Worm (Caenorhabditis elegans): ENCODE data around the gene dnj-18.

DNA sequence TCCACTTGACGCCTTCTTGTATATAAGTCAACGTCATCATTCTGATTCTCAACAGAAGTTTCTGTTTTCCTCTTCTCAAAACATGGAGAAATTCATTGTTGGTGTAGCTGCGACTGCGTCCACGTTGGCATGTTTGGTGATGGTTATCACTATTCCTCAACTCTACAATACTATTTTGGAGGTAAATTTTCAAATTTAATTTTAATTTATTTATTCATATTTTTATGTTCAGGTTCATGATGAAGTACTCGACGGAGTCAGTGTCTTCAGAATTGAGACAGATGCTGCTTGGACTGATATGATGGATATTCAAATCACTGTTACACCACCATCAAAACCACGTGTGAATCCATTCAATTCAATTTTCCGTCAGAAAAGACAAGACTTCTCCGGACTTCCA lies 50.2 kb downstream of the dnj-18 start, which contains the start of gene col-89:
- TF ChIP-seq ztf-11 (tag; optimal IDR thresholded peaks at IDR 0.05) (no peak), ceh-43 (GFP tag; optimal IDR thresholded peaks at IDR 0.05) (no peak), nhr-237 (tag; optimal IDR thresholded peaks at IDR 0.05) (no peak), unc-120 (tag; optimal IDR thresholded peaks at IDR 0.05; ENCODE audit: poor library complexity, severe bottlenecking) (no peak), nhr-28 (tag; optimal IDR thresholded peaks at IDR 0.05) (no peak), drap-1 (GFP tag; optimal IDR thresholded peaks at IDR 0.05) (no peak), lin-13 (tag; optimal IDR thresholded peaks at IDR 0.05) (no peak), elt-1 (tag; optimal IDR thresholded peaks at IDR 0.05; ENCODE audit: borderline replicate concordance, insufficient read depth) (no peak), pha-4 (tag; optimal IDR thresholded peaks at IDR 0.05) (no peak), ces-1 (GFP tag; optimal IDR thresholded peaks at IDR 0.05) (no peak), unc-39 (tag; optimal IDR thresholded peaks at IDR 0.05) (no peak), mep-1 (tag; optimal IDR thresholded peaks at IDR 0.05) (no peak)

All from whole organism, mixed stage, embryonic.